Fruit fly (Drosophila melanogaster) whole organism, pupa: ENCODE measurements around the gene CG5968.

Experiments used
- CG10348 ChIP-seq: fragments of 200-800 bp; sonication (Bioruptor generic); IDR thresholded peaks from 2 replicates; pipeline ENCODE4 v1.3.6; 2022; ENCODE audit warnings: missing biosample characterization, missing genetic modification characterization
- CG12605 ChIP-seq: fragments of 200-800 bp; sonication (Bioruptor generic); IDR thresholded peaks from 2 replicates; pipeline ENCODE4 v1.3.6; 2022; ENCODE audit warnings: missing biosample characterization, missing genetic modification characterization
- CG13204 ChIP-seq: fragments of 200-800 bp; sonication (Bioruptor generic); optimal IDR thresholded peaks from 2 replicates; lab custom pipeline; 2018; ENCODE audit warnings: missing biosample characterization, mild to moderate bottlenecking, missing genetic modification characterization, moderate library complexity
- CG14655 ChIP-seq: fragments of 200-800 bp; sonication (Bioruptor generic); optimal IDR thresholded peaks from 3 replicates; lab custom pipeline; 2017; ENCODE audit warnings: mild to moderate bottlenecking, missing biosample characterization, missing genetic modification reagents, missing genetic modification characterization
- CG15710 ChIP-seq: fragments of 200-800 bp; sonication (Bioruptor generic); optimal IDR thresholded peaks from 2 replicates; lab custom pipeline; 2018; ENCODE audit warnings: missing biosample characterization, mild to moderate bottlenecking, missing genetic modification characterization, moderate library complexity
- CG8159 ChIP-seq: fragments of 200-800 bp; sonication (Bioruptor generic); optimal IDR thresholded peaks from 3 replicates; lab custom pipeline; 2018; ENCODE audit warnings: missing biosample characterization, mild to moderate bottlenecking, missing genetic modification characterization, moderate library complexity
- CG9948 ChIP-seq: fragments of 200-800 bp; sonication (Bioruptor generic); optimal IDR thresholded peaks from 2 replicates; lab custom pipeline; 2018; ENCODE audit warnings: missing biosample characterization, mild to moderate bottlenecking, missing genetic modification characterization, moderate library complexity
- Pif1A ChIP-seq: fragments of 200-800 bp; sonication (Bioruptor generic); optimal IDR thresholded peaks from 3 replicates; lab custom pipeline; 2016; ENCODE audit warnings: missing biosample characterization, missing genetic modification characterization
- Snoo ChIP-seq: fragments of 200-800 bp; sonication (Bioruptor generic); optimal IDR thresholded peaks from 3 replicates; lab custom pipeline; 2017; ENCODE audit warnings: missing biosample characterization, mild to moderate bottlenecking, missing genetic modification characterization, inconsistent platforms
- rn ChIP-seq: fragments of 200-800 bp; sonication (Bioruptor generic); IDR thresholded peaks from 2 replicates; pipeline ENCODE4 v1.3.6; 2022; ENCODE audit warnings: missing biosample characterization, missing genetic modification characterization

DNA sequence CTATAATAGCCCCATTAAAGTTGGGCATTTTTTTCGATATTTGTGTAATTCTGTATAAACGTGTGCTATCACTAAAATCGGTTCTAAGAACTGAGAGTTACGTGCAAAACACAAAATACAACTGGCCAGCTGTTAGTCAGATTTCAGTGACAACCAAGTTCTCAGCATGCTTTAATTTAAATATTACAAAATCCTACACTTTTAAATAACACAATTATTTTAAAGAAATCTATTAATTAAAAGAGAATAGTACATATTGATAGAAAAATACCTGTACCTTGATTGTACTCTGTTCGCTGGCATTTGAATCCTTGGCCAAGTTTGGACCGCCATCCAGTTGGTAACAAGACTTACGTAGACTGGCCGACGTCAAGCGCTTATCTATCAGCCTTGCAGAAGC lies at the start of gene CG5968:
- TF ChIP-seq rn (no peak), CG14655 (GFP tag; lab: Kevin White, UChicago) (no peak), CG10348 (no peak), CG9948 (tag; lab: Kevin White, UChicago) (no peak), Pif1A (no peak), CG13204 (no peak), Snoo (tag; lab: Kevin White, UChicago) (no peak), CG12605 (no peak), CG8159 (tag; lab: Kevin White, UChicago) (no peak), CG15710 (tag; lab: Kevin White, UChicago) (no peak)
